Fruit fly (Drosophila melanogaster) whole organism, prepupa: ENCODE measurements around the gene CG11964.

ENCODE experiments used
- Blimp-1 ChIP-seq: fragments of 200-800 bp; sonication (Bioruptor generic); optimal IDR thresholded peaks from 3 replicates; lab custom pipeline; 2017; ENCODE audit warnings: missing biosample characterization, missing genetic modification characterization, mild to moderate bottlenecking, moderate library complexity, missing genetic modification reagents
- CG10631 ChIP-seq: fragments of 200-800 bp; sonication (Bioruptor generic); optimal IDR thresholded peaks from 2 replicates; lab custom pipeline; 2016; ENCODE audit warnings: missing biosample characterization, missing genetic modification characterization
- CG10669 ChIP-seq: fragments of 200-800 bp; sonication (Bioruptor generic); optimal IDR thresholded peaks from 3 replicates; lab custom pipeline; 2018; ENCODE audit warnings: missing biosample characterization, mild to moderate bottlenecking, missing genetic modification characterization, moderate library complexity
- CG11762 ChIP-seq: fragments of 200-800 bp; sonication (Bioruptor generic); optimal IDR thresholded peaks from 3 replicates; lab custom pipeline; 2016; ENCODE audit warnings: missing biosample characterization, missing genetic modification characterization; ENCODE audit not compliant: insufficient read depth
- CG15336 ChIP-seq: fragments of 200-800 bp; sonication (Bioruptor generic); IDR thresholded peaks from 2 replicates; pipeline ENCODE4 v1.3.6; 2022; ENCODE audit warnings: missing biosample characterization, missing genetic modification characterization
- CG1621 ChIP-seq: fragments of 200-800 bp; sonication (Bioruptor generic); optimal IDR thresholded peaks from 3 replicates; lab custom pipeline; 2018; ENCODE audit warnings: missing biosample characterization, mild to moderate bottlenecking, missing genetic modification characterization
- CG16779 ChIP-seq: fragments of 200-800 bp; sonication (Bioruptor generic); optimal IDR thresholded peaks from 3 replicates; lab custom pipeline; 2017; ENCODE audit warnings: missing biosample characterization, mild to moderate bottlenecking, missing genetic modification characterization
- CG3032 ChIP-seq: fragments of 200-800 bp; optimal IDR thresholded peaks from 2 replicates; lab custom pipeline; 2019; ENCODE audit warnings: missing biosample characterization, mild to moderate bottlenecking, missing genetic modification characterization, moderate library complexity
- CG31627 ChIP-seq: fragments of 200-800 bp; sonication (Bioruptor generic); optimal IDR thresholded peaks from 3 replicates; lab custom pipeline; 2016; ENCODE audit warnings: missing biosample characterization, missing genetic modification characterization
- CG3919 ChIP-seq: fragments of 200-800 bp; sonication (Bioruptor generic); optimal IDR thresholded peaks from 3 replicates; lab custom pipeline; 2016; ENCODE audit warnings: missing biosample characterization, missing genetic modification characterization
- CG6163 ChIP-seq: fragments of 200-800 bp; sonication (Bioruptor generic); IDR thresholded peaks from 3 replicates; pipeline ENCODE4 v1.3.6; 2022; ENCODE audit warnings: missing biosample characterization, missing genetic modification characterization
- CG6276 ChIP-seq: fragments of 200-800 bp; sonication (Bioruptor generic); optimal IDR thresholded peaks from 2 replicates; lab custom pipeline; 2017; ENCODE audit warnings: missing biosample characterization, mild to moderate bottlenecking, missing genetic modification characterization
- CG6792 ChIP-seq: fragments of 200-800 bp; sonication (Bioruptor generic); optimal IDR thresholded peaks from 3 replicates; lab custom pipeline; 2016; ENCODE audit warnings: missing biosample characterization, missing genetic modification characterization
- CG6808 ChIP-seq: fragments of 200-800 bp; sonication (Bioruptor generic); optimal IDR thresholded peaks from 3 replicates; lab custom pipeline; 2017; ENCODE audit warnings: missing biosample characterization, missing genetic modification characterization, mild to moderate bottlenecking, moderate library complexity, missing genetic modification reagents
- CG6854 ChIP-seq: fragments of 200-800 bp; sonication (Bioruptor generic); optimal IDR thresholded peaks from 2 replicates; lab custom pipeline; 2017; ENCODE audit warnings: missing biosample characterization, mild to moderate bottlenecking, missing genetic modification characterization
- CG7368 ChIP-seq: fragments of 200-800 bp; sonication (Bioruptor generic); optimal IDR thresholded peaks from 3 replicates; lab custom pipeline; 2016; ENCODE audit warnings: missing biosample characterization, missing genetic modification characterization
- CG8119 ChIP-seq: fragments of 200-800 bp; sonication (Bioruptor generic); IDR thresholded peaks from 3 replicates; pipeline ENCODE4 v1.3.6; 2022; ENCODE audit warnings: missing biosample characterization, missing genetic modification characterization
- CG9139 ChIP-seq: fragments of 200-800 bp; sonication (Bioruptor generic); optimal IDR thresholded peaks from 3 replicates; lab custom pipeline; 2017; ENCODE audit warnings: missing biosample characterization, mild to moderate bottlenecking, missing genetic modification characterization
- Eip75B ChIP-seq: fragments of 200-800 bp; sonication (Bioruptor generic); optimal IDR thresholded peaks from 3 replicates; lab custom pipeline; 2016; ENCODE audit warnings: missing biosample characterization, missing genetic modification characterization
- Eip78C ChIP-seq: fragments of 200-800 bp; sonication (Bioruptor generic); peaks from one replicate; lab custom pipeline; 2016; ENCODE audit warnings: missing biosample characterization, missing genetic modification characterization
- Eip93F ChIP-seq: fragments of 200-800 bp; sonication (Bioruptor generic); optimal IDR thresholded peaks from 2 replicates; lab custom pipeline; 2016; ENCODE audit warnings: missing biosample characterization, mild to moderate bottlenecking, missing genetic modification characterization
- Ets96B ChIP-seq: fragments of 200-800 bp; optimal IDR thresholded peaks from 2 replicates; lab custom pipeline; 2019; ENCODE audit warnings: missing biosample characterization, mild to moderate bottlenecking, missing genetic modification characterization, moderate library complexity
- Hr38 ChIP-seq: sonication (Bioruptor generic); optimal IDR thresholded peaks from 2 replicates; lab custom pipeline; 2016; ENCODE audit warnings: missing biosample characterization, missing genetic modification characterization
- Hr4 ChIP-seq: fragments of 200-800 bp; sonication (Bioruptor generic); optimal IDR thresholded peaks from 3 replicates; lab custom pipeline; 2016; ENCODE audit warnings: missing biosample characterization, missing genetic modification characterization
- Met ChIP-seq: fragments of 200-800 bp; sonication (Bioruptor generic); optimal IDR thresholded peaks from 3 replicates; lab custom pipeline; 2016; ENCODE audit warnings: missing biosample characterization, missing genetic modification characterization
- Sox102F ChIP-seq: fragments of 200-800 bp; sonication (Bioruptor generic); optimal IDR thresholded peaks from 2 replicates; lab custom pipeline; 2016; ENCODE audit warnings: missing biosample characterization, mild to moderate bottlenecking, missing genetic modification characterization
- Sox14 ChIP-seq: fragments of 200-800 bp; sonication (Bioruptor generic); optimal IDR thresholded peaks from 3 replicates; lab custom pipeline; 2016; ENCODE audit warnings: missing biosample characterization, missing genetic modification characterization
- achi ChIP-seq: fragments of 200-800 bp; sonication (Bioruptor generic); optimal IDR thresholded peaks from 3 replicates; lab custom pipeline; 2016; ENCODE audit warnings: missing biosample characterization, missing genetic modification characterization
- acj6 ChIP-seq: fragments of 200-800 bp; sonication (Bioruptor generic); optimal IDR thresholded peaks from 3 replicates; lab custom pipeline; 2016; ENCODE audit warnings: missing biosample characterization, missing genetic modification characterization
- dac ChIP-seq: fragments of 200-800 bp; sonication (Bioruptor generic); optimal IDR thresholded peaks from 2 replicates; lab custom pipeline; 2017; ENCODE audit warnings: missing biosample characterization, mild to moderate bottlenecking, missing genetic modification characterization
- dsx ChIP-seq: fragments of 200-800 bp; optimal IDR thresholded peaks from 3 replicates; lab custom pipeline; 2019; ENCODE audit warnings: missing biosample characterization, mild to moderate bottlenecking, missing genetic modification characterization, moderate library complexity; ENCODE audit not compliant: poor library complexity, severe bottlenecking
- eg ChIP-seq: fragments of 200-800 bp; sonication (Bioruptor generic); IDR thresholded peaks from 3 replicates; pipeline ENCODE4 v1.3.6; 2022; ENCODE audit warnings: missing biosample characterization, missing genetic modification characterization
- net ChIP-seq: fragments of 200-800 bp; sonication (Bioruptor generic); optimal IDR thresholded peaks from 3 replicates; lab custom pipeline; 2016; ENCODE audit warnings: missing biosample characterization, missing genetic modification characterization
- salr ChIP-seq, 2 experiments: fragments of 200-800 bp; sonication (Bioruptor generic); optimal IDR thresholded peaks; 3 replicates each; lab custom pipeline; 2016 to 2018; ENCODE audit warnings: missing biosample characterization in 2 of 2, missing genetic modification characterization in 2 of 2, mild to moderate bottlenecking in 1 of 2
- spab ChIP-seq: fragments of 200-800 bp; sonication (Bioruptor generic); optimal IDR thresholded peaks from 2 replicates; lab custom pipeline; 2017; ENCODE audit warnings: missing biosample characterization, mild to moderate bottlenecking, missing genetic modification characterization, missing genetic modification reagents
- ss ChIP-seq, 2 experiments: fragments of 200-800 bp; sonication (Bioruptor generic); optimal IDR thresholded peaks; 2 replicates in 1 of 2; 3 replicates in 1 of 2; lab custom pipeline; 2017 to 2018; ENCODE audit warnings: mild to moderate bottlenecking in 2 of 2, missing biosample characterization in 2 of 2, missing genetic modification characterization in 2 of 2, moderate library complexity in 1 of 2
- svp ChIP-seq: fragments of 200-800 bp; sonication (Bioruptor generic); peaks from one replicate; lab custom pipeline; 2016; ENCODE audit warnings: missing biosample characterization, missing genetic modification characterization
- vri ChIP-seq: fragments of 200-800 bp; sonication (Bioruptor generic); optimal IDR thresholded peaks from 3 replicates; lab custom pipeline; 2016; ENCODE audit warnings: missing biosample characterization, mild to moderate bottlenecking, missing genetic modification characterization

The CG11964 gene

DNA sequence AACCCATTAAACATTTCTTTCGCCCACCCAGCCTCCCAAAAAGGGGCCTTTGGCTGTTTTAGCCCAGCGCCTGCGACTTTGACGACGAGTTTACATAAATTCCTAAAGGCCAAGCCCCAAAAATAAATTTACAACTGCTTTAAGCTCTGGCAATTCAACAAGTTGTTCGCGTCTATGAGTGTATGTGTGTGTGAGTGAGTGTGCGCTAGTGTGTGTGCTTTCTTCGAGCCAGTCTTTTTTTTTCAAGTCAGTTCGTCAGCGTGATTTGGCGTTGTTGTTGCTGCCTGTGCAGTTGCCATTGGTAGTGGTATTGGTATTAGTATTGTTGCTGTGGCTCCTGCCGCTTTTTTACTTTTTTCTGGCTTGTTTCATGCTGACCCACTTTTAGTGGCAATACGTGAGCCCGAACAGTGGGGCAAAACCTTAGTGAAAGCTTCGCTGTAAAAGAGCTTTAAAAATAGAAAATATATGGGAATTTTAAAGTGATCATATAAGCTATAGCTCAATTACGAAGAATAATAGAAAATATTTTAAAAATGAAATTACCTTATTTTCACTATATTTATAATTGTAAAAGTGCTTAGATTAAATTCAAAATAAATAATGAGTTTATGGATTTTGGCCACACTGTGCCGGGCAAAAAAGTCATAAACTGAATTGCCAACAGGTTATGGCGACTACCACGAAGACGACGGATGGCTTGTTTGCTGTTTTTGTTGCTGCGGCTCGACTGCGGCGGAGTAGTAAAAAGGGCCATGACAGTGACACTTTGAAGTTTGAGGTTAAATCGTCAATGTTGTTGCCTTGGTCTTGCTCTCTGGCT is 893 bp upstream of the CG11964 start (continued):
- TF ChIP-seq CG31627 (GFP tag; lab: Kevin White, UChicago) (peak; percentile 71), Eip75B (GFP tag; lab: Kevin White, UChicago) (peak; percentile 93), Sox14 (GFP tag; lab: Kevin White, UChicago) (peak; percentile 84), CG6792 (GFP tag; lab: Kevin White, UChicago) (peak; percentile 92), spab (GFP tag; lab: Kevin White, UChicago) (peak; percentile 82), CG10669 (GFP tag; lab: Kevin White, UChicago) (peak; percentile 83), svp (GFP tag; lab: Kevin White, UChicago) (peak; percentile 94), CG9139 (GFP tag; lab: Kevin White, UChicago) (peak; percentile 86), Ets96B (tag; lab: Kevin White, UChicago) (peak; percentile 81), vri (peak; percentile 78)

DNA sequence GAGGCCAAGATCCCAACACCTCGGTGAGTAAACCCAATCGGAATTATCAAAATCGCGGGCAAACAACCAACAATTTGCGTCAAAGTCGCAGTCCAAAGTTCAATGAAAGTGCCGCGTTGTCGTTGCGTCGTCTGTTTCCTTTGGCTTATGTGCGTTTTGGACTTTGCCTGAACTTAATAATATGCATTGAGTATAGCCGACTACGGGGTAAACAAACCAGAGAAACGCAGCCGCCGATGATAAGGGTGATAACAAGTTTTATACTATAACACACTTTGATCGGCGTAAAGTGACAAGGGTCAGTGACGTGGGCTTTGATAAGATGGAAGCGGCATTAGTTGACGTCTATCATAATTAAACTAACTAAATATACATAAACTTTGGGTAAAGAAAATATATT is 5.1 kb downstream of the CG11964 start:
- TF ChIP-seq CG6792 (GFP tag; lab: Kevin White, UChicago): no peak
- TF ChIP-seq acj6 (GFP tag; lab: Kevin White, UChicago): no peak
- peak; percentile 77 to 85 for TF ChIP-seq ss (GFP tag; optimal IDR thresholded peaks at IDR 0.05; lab: Kevin White, UChicago)
- peak; percentile 83 for TF ChIP-seq CG16779
- peak; percentile 29 for TF ChIP-seq achi
- no peak for TF ChIP-seq Hr38 (GFP tag; lab: Kevin White, UChicago)
- peak; percentile 71 for TF ChIP-seq spab (GFP tag; lab: Kevin White, UChicago)
- TF ChIP-seq CG9139 (GFP tag; lab: Kevin White, UChicago): peak; percentile 82
- no peak for TF ChIP-seq CG3032 (tag; lab: Kevin White, UChicago)
- peak; percentile 57 for TF ChIP-seq CG15336 (GFP tag; lab: Robert Waterston, UW)
- TF ChIP-seq dsx (GFP tag; lab: Kevin White, UChicago): no peak
- peak; percentile 71; the same call in 2 of the 3 replicates for TF ChIP-seq CG6163 (GFP tag; lab: Robert Waterston, UW)
- TF ChIP-seq CG6854 (GFP tag; lab: Kevin White, UChicago): peak; percentile 71
- TF ChIP-seq salr (GFP tag; optimal IDR thresholded peaks at IDR 0.05; lab: Kevin White, UChicago): peak; percentile 25 to 48
- TF ChIP-seq CG1621 (tag; lab: Kevin White, UChicago): peak; percentile 60
- peak; percentile 51 for TF ChIP-seq CG3919 (GFP tag; lab: Kevin White, UChicago)
- TF ChIP-seq Eip93F: peak; percentile 28
- peak; percentile 19 for TF ChIP-seq Hr4 (GFP tag; lab: Kevin White, UChicago)
- TF ChIP-seq CG11762 (GFP tag; lab: Kevin White, UChicago): no peak
- peak; percentile 54 for TF ChIP-seq CG7368
- TF ChIP-seq CG6276: peak; percentile 91
- TF ChIP-seq svp (GFP tag; lab: Kevin White, UChicago): peak; percentile 81
- peak; percentile 55; the same call in 1 of the 3 replicates for TF ChIP-seq eg (GFP tag; lab: Robert Waterston, UW)
- TF ChIP-seq net (GFP tag; lab: Kevin White, UChicago): peak; percentile 75
- TF ChIP-seq CG6808 (GFP tag; lab: Kevin White, UChicago): peak; percentile 81
- TF ChIP-seq Blimp-1 (GFP tag; lab: Kevin White, UChicago): peak; percentile 18
- peak; percentile 53 for TF ChIP-seq CG10669 (GFP tag; lab: Kevin White, UChicago)
- TF ChIP-seq Met (GFP tag; lab: Kevin White, UChicago): no peak
- no peak for TF ChIP-seq dac (GFP tag; lab: Kevin White, UChicago)
- peak; percentile 55 for TF ChIP-seq Eip78C (GFP tag; lab: Kevin White, UChicago)
- peak; percentile 63; the same call in 2 of the 3 replicates for TF ChIP-seq CG8119 (GFP tag; lab: Robert Waterston, UW)
- peak; percentile 25 for TF ChIP-seq Sox102F
- peak; percentile 30 for TF ChIP-seq Ets96B (tag; lab: Kevin White, UChicago)
- no peak for TF ChIP-seq CG10631 (GFP tag; lab: Kevin White, UChicago)
